Fruit fly (Drosophila melanogaster) Kc167 (cell line): ENCODE measurements around the gene Taf10.

Experiments
- Myc ChIP-seq: fragments of >200 bp; optimal IDR thresholded peaks from 2 replicates; lab custom pipeline; 2017; ENCODE audit warnings: missing external identifiers
- Sin3A ChIP-seq: fragments of >200 bp; optimal IDR thresholded peaks from 2 replicates; lab custom pipeline; 2018; ENCODE audit warnings: missing external identifiers
- h ChIP-seq: fragments of >200 bp; optimal IDR thresholded peaks from 3 replicates; lab custom pipeline; 2018; ENCODE audit warnings: missing external identifiers
- insv ChIP-seq: fragments of >200 bp; optimal IDR thresholded peaks from 3 replicates; lab custom pipeline; 2018; ENCODE audit warnings: missing external identifiers
- psq ChIP-seq: fragments of >200 bp; optimal IDR thresholded peaks from 2 replicates; lab custom pipeline; 2017; ENCODE audit warnings: missing external identifiers
- ttk ChIP-seq: sonication (Bioruptor generic); optimal IDR thresholded peaks from 2 replicates; lab custom pipeline; 2017; ENCODE audit warnings: missing external identifiers

dm6 chr2L:2767627-2768026 is at the start of gene Taf10, which contains the start of gene Taf10b:
- TF ChIP-seq h (lab: Kevin White, UChicago): no peak
- TF ChIP-seq psq (lab: Kevin White, UChicago): no peak
- TF ChIP-seq insv (lab: Kevin White, UChicago): no peak
- TF ChIP-seq ttk (lab: Kevin White, UChicago): no peak
- no peak for TF ChIP-seq Myc
- TF ChIP-seq Sin3A (lab: Kevin White, UChicago): no peak
